Fruit fly (Drosophila melanogaster): ENCODE data around the gene loco.

Gene loco

dm6 chr3R:22631156-22631555 lies 8.0 kb downstream of the loco start (continued):
- no peak for TF ChIP-seq CG13775 (GFP tag; optimal IDR thresholded peaks at IDR 0.05)
- TF ChIP-seq hth (optimal IDR thresholded peaks at IDR 0.05) = no peak
- no peak for TF ChIP-seq pho (GFP tag; optimal IDR thresholded peaks at IDR 0.05)
- no peak for TF ChIP-seq BEAF-32 (GFP tag; optimal IDR thresholded peaks at IDR 0.05)
- TF ChIP-seq Sry-β (GFP tag; optimal IDR thresholded peaks at IDR 0.05) = no peak
- TF ChIP-seq Mes4 (GFP tag; optimal IDR thresholded peaks at IDR 0.05) = no peak
- TF ChIP-seq scrt (GFP tag; optimal IDR thresholded peaks at IDR 0.05) = peak; percentile 7
- TF ChIP-seq CG10543 (GFP tag; optimal IDR thresholded peaks at IDR 0.05) = peak; percentile 37
- TF ChIP-seq CG11398 (GFP tag; optimal IDR thresholded peaks at IDR 0.05) = no peak
- TF ChIP-seq MTF-1 (GFP tag; optimal IDR thresholded peaks at IDR 0.05; ENCODE audit: borderline replicate concordance) = no peak
- no peak for TF ChIP-seq Hr39 (optimal IDR thresholded peaks at IDR 0.05)
- no peak for TF ChIP-seq stc (GFP tag; IDR thresholded peaks at IDR 0.05)
- TF ChIP-seq CG15269 (tag; optimal IDR thresholded peaks at IDR 0.05) = peak; percentile 15
- peak; percentile 51 for TF ChIP-seq exex (tag; optimal IDR thresholded peaks at IDR 0.05)
- TF ChIP-seq onecut (GFP tag; IDR thresholded peaks at IDR 0.05) = no peak
- 0 out of 2 replicates have a peak, but pooled peaks have one; percentile 6 for TF ChIP-seq toy (GFP tag; IDR thresholded peaks at IDR 0.05)
- TF ChIP-seq gce (GFP tag; IDR thresholded peaks at IDR 0.05) = no peak
- TF ChIP-seq Bdp1 (GFP tag; optimal IDR thresholded peaks at IDR 0.05) = no peak
- no peak for TF ChIP-seq Lim3 (GFP tag; IDR thresholded peaks at IDR 0.05)
- TF ChIP-seq CG8924 (tag; optimal IDR thresholded peaks at IDR 0.05) = peak; percentile 5
- TF ChIP-seq sim (GFP tag; IDR thresholded peaks at IDR 0.05) = no peak
- TF ChIP-seq pan (optimal IDR thresholded peaks at IDR 0.05) = no peak
- peak in 1 of 2 experiments; percentile 24 for TF ChIP-seq pan (GFP tag; optimal IDR thresholded peaks at IDR 0.05 in 1 of 2, IDR thresholded peaks at IDR 0.05 in 1 of 2)
- TF ChIP-seq sisA (GFP tag; IDR thresholded peaks at IDR 0.05) = no peak
- TF ChIP-seq peb (GFP tag; IDR thresholded peaks at IDR 0.05) = no peak
- TF ChIP-seq fd3F (GFP tag; optimal IDR thresholded peaks at IDR 0.05) = no peak
- TF ChIP-seq CG9437 (GFP tag; optimal IDR thresholded peaks at IDR 0.05) = no peak
- no peak; the same call in 1 of the 2 replicates for TF ChIP-seq ranshi (GFP tag; IDR thresholded peaks at IDR 0.05)
- no peak for TF ChIP-seq hb (GFP tag; IDR thresholded peaks at IDR 0.05; ENCODE audit: partially characterized antibody)
- TF ChIP-seq Nf-YA (GFP tag; IDR thresholded peaks at IDR 0.05) = no peak
- peak; percentile 18 for TF ChIP-seq Fer1 (GFP tag; optimal IDR thresholded peaks at IDR 0.05)
- TF ChIP-seq gem (tag; optimal IDR thresholded peaks at IDR 0.05) = peak; percentile 10
- TF ChIP-seq E2f2 (GFP tag; IDR thresholded peaks at IDR 0.05) = no peak
- no peak for TF ChIP-seq C15 (GFP tag; IDR thresholded peaks at IDR 0.05)
- TF ChIP-seq cad (GFP tag; optimal IDR thresholded peaks at IDR 0.05) = no peak
- no peak for TF ChIP-seq ewg (GFP tag; optimal IDR thresholded peaks at IDR 0.05)
- TF ChIP-seq CG4424 (GFP tag; optimal IDR thresholded peaks at IDR 0.05) = no peak
- TF ChIP-seq Dll (GFP tag; IDR thresholded peaks at IDR 0.05; ENCODE audit: partially characterized antibody) = no peak
- no peak for TF ChIP-seq MBD-R2 (GFP tag; IDR thresholded peaks at IDR 0.05)
- TF ChIP-seq CG34224 (GFP tag; IDR thresholded peaks at IDR 0.05; ENCODE audit: partially characterized antibody) = no peak
- TF ChIP-seq CG31365 (tag; optimal IDR thresholded peaks at IDR 0.05) = peak; percentile 8
- no peak for TF ChIP-seq trh (GFP tag; optimal IDR thresholded peaks at IDR 0.05)
- TF ChIP-seq CG2120 (GFP tag; optimal IDR thresholded peaks at IDR 0.05) = peak; percentile 11
- TF ChIP-seq CG8281 (tag; optimal IDR thresholded peaks at IDR 0.05) = no peak
- TF ChIP-seq seq (GFP tag; IDR thresholded peaks at IDR 0.05) = peak; percentile 24; the same call in 1 of the 2 replicates
- TF ChIP-seq CG32767 (GFP tag; IDR thresholded peaks at IDR 0.05) = no peak
- TF ChIP-seq dysf (GFP tag; IDR thresholded peaks at IDR 0.05) = no peak
- TF ChIP-seq pfk (GFP tag; optimal IDR thresholded peaks at IDR 0.05) = no peak
- no peak for TF ChIP-seq CG11093 (GFP tag; IDR thresholded peaks at IDR 0.05)
- TF ChIP-seq CG2678 (tag; optimal IDR thresholded peaks at IDR 0.05) = peak; percentile 22
- TF ChIP-seq CG3065 (GFP tag; optimal IDR thresholded peaks at IDR 0.05) = no peak
- peak; percentile 39 for TF ChIP-seq Vsx1 (GFP tag; optimal IDR thresholded peaks at IDR 0.05)
- no peak for TF ChIP-seq CG17802 (tag; optimal IDR thresholded peaks at IDR 0.05)
